Worm (Caenorhabditis elegans) whole organism, midembryonic: ENCODE measurements around the gene fmi-1.

ENCODE experiments used
- T22C8.4 ChIP-seq: fragments of 200-800 bp; sonication (Bioruptor generic); IDR thresholded peaks from 2 replicates; pipeline ENCODE4 v1.3.6; 2022; ENCODE audit warnings: missing genetic modification characterization, missing compliant biosample characterization
- cog-1 ChIP-seq: sonication (generic microtip); optimal IDR thresholded peaks from 2 replicates; lab custom pipeline; 2016; ENCODE audit warnings: missing genetic modification characterization, missing compliant biosample characterization
- klf-2 ChIP-seq: fragments of 200-800 bp; sonication (Bioruptor generic); conservative IDR thresholded peaks from 2 replicates; pipeline ENCODE4 v1.3.6; 2022; ENCODE audit warnings: missing genetic modification reagents, missing genetic modification characterization, missing compliant biosample characterization
- med-1 ChIP-seq: sonication (generic microtip); optimal IDR thresholded peaks from 2 replicates; lab custom pipeline; 2017; ENCODE audit warnings: missing genetic modification characterization, mild to moderate bottlenecking, missing compliant biosample characterization, antibody characterized with exemption, missing genetic modification reagents; ENCODE audit not compliant: insufficient read depth

ce11 chrV:13025283-13025682 is 6.4 kb downstream of the fmi-1 start:
- TF ChIP-seq cog-1 (tag; lab: Kevin White, UChicago) (no peak), klf-2 (no peak), med-1 (GFP tag; lab: Kevin White, UChicago) (no peak), T22C8.4 (GFP tag; lab: Robert Waterston, UW) (no peak)
